Worm (Caenorhabditis elegans): ENCODE data around the gene C17E7.12.

The C17E7.12 gene

ce11 chrV:3891919-3892318, at the start of gene C17E7.12:
Gene C17E7.12 (minus strand): TSS chrV:3892019.
- TF ChIP-seq ZK546.5 (tag; optimal IDR thresholded peaks at IDR 0.05): no peak
- TF ChIP-seq sea-2 (GFP tag; optimal IDR thresholded peaks at IDR 0.05): no peak
- no peak for TF ChIP-seq nhr-67 (tag; optimal IDR thresholded peaks at IDR 0.05)
- TF ChIP-seq pqm-1 (tag; optimal IDR thresholded peaks at IDR 0.05): no peak
- TF ChIP-seq eor-1 (tag; optimal IDR thresholded peaks at IDR 0.05): no peak
- no peak for TF ChIP-seq snpc-4 (tag; optimal IDR thresholded peaks at IDR 0.05)
- no peak for TF ChIP-seq nhr-23 (tag; optimal IDR thresholded peaks at IDR 0.05)
- TF ChIP-seq mdl-1 (tag; optimal IDR thresholded peaks at IDR 0.05): no peak
- TF ChIP-seq nhr-43 (tag; optimal IDR thresholded peaks at IDR 0.05; ENCODE audit: poor library complexity, severe bottlenecking): no peak
- TF ChIP-seq jun-1 (tag; optimal IDR thresholded peaks at IDR 0.05): no peak
- no peak for TF ChIP-seq nhr-76 (tag; optimal IDR thresholded peaks at IDR 0.05)
- TF ChIP-seq ceh-82 (tag; optimal IDR thresholded peaks at IDR 0.05): no peak
- TF ChIP-seq lin-15B (tag; optimal IDR thresholded peaks at IDR 0.05): no peak

- peak; percentile 19 for TF ChIP-seq ceh-28 (tag; optimal IDR thresholded peaks at IDR 0.05)
- TF ChIP-seq nhr-76 (tag; optimal IDR thresholded peaks at IDR 0.05): no peak
Observed at ce11 chrV:3938789-3939188, 47.0 kb upstream of the C17E7.12 start, which contains the start of gene cyp-35B1. Gene cyp-35B1 (plus strand): TSS chrV:3939032.

- TF ChIP-seq ztf-11 (tag; optimal IDR thresholded peaks at IDR 0.05) (no peak), snpc-4 (tag; optimal IDR thresholded peaks at IDR 0.05) (no peak), fos-1 (tag; optimal IDR thresholded peaks at IDR 0.05) (no peak), pqm-1 (tag; optimal IDR thresholded peaks at IDR 0.05) (peak; percentile 0), ceh-28 (tag; optimal IDR thresholded peaks at IDR 0.05) (no peak), R02D3.7 (tag; optimal IDR thresholded peaks at IDR 0.05) (no peak), ceh-16 (tag; optimal IDR thresholded peaks at IDR 0.05) (no peak), nfya-1 (tag; optimal IDR thresholded peaks at IDR 0.05; ENCODE audit: insufficient read depth) (no peak), tbx-2 (tag; optimal IDR thresholded peaks at IDR 0.05) (no peak), zag-1 (tag; optimal IDR thresholded peaks at IDR 0.05) (no peak), hmg-11 (tag; optimal IDR thresholded peaks at IDR 0.05) (no peak), sea-2 (GFP tag; optimal IDR thresholded peaks at IDR 0.05) (no peak), elt-2 (tag; optimal IDR thresholded peaks at IDR 0.05) (peak; percentile 78), nhr-12 (tag; optimal IDR thresholded peaks at IDR 0.05) (no peak), skn-1 (tag; optimal IDR thresholded peaks at IDR 0.05) (no peak), mdl-1 (tag; optimal IDR thresholded peaks at IDR 0.05) (no peak), ZK546.5 (tag; optimal IDR thresholded peaks at IDR 0.05) (no peak)
Observed at ce11 chrV:3935892-3936478, 44.2 kb upstream of the C17E7.12 start, which contains the start of gene cyp-35A5. Gene cyp-35A5 (plus strand): TSS chrV:3936326.

ce11 chrV:3931326-3931725, 39.5 kb upstream of the C17E7.12 start, which contains the start of gene srx-63:
Gene srx-63 (plus strand): TSS chrV:3931626.
- TF ChIP-seq mml-1 (tag; optimal IDR thresholded peaks at IDR 0.05): no peak

ce11 chrV:3929099-3929498, 37.3 kb upstream of the C17E7.12 start, which contains the start of gene srx-64:
Gene srx-64 (plus strand): TSS chrV:3929399.
- no peak for TF ChIP-seq jun-1 (tag; optimal IDR thresholded peaks at IDR 0.05)
- TF ChIP-seq R02D3.7 (tag; optimal IDR thresholded peaks at IDR 0.05): no peak
- TF ChIP-seq lin-39 (tag; optimal IDR thresholded peaks at IDR 0.05): no peak
- no peak for TF ChIP-seq ceh-9 (tag; optimal IDR thresholded peaks at IDR 0.05)
- no peak for TF ChIP-seq ceh-16 (tag; optimal IDR thresholded peaks at IDR 0.05)
- TF ChIP-seq ama-1 (optimal IDR thresholded peaks at IDR 0.05): no peak
- TF ChIP-seq elt-2 (tag; optimal IDR thresholded peaks at IDR 0.05): no peak
- TF ChIP-seq nhr-25 (tag; optimal IDR thresholded peaks at IDR 0.05): no peak

ce11 chrV:3927522-3927921, 35.7 kb upstream of the C17E7.12 start:
- TF ChIP-seq nhr-12 (tag; optimal IDR thresholded peaks at IDR 0.05): no peak
- TF ChIP-seq ZK546.5 (tag; optimal IDR thresholded peaks at IDR 0.05): no peak
- TF ChIP-seq nhr-77 (tag; optimal IDR thresholded peaks at IDR 0.05): no peak
- no peak for TF ChIP-seq skn-1 (tag; optimal IDR thresholded peaks at IDR 0.05)
- no peak for TF ChIP-seq nhr-11 (tag; optimal IDR thresholded peaks at IDR 0.05)
- TF ChIP-seq mdl-1 (tag; optimal IDR thresholded peaks at IDR 0.05): no peak
- no peak for TF ChIP-seq snpc-4 (tag; optimal IDR thresholded peaks at IDR 0.05)
- no peak for TF ChIP-seq elt-2 (tag; optimal IDR thresholded peaks at IDR 0.05)
- no peak for TF ChIP-seq ceh-9 (tag; optimal IDR thresholded peaks at IDR 0.05)
- no peak for TF ChIP-seq aly-2 (tag; optimal IDR thresholded peaks at IDR 0.05)
- no peak for TF ChIP-seq ztf-4 (tag; optimal IDR thresholded peaks at IDR 0.05)
- TF ChIP-seq elt-1 (tag; optimal IDR thresholded peaks at IDR 0.05): no peak
- TF ChIP-seq pha-4 (tag; optimal IDR thresholded peaks at IDR 0.05): no peak
- no peak for TF ChIP-seq nhr-237 (tag; optimal IDR thresholded peaks at IDR 0.05)

Data from whole organism, L3 larva.